Fruit fly (Drosophila melanogaster) whole organism, adult: Measurements from ENCODE around the gene CG43156.

ENCODE experiments used
- CG11617 ChIP-seq: fragments of 200-800 bp; sonication (Bioruptor generic); optimal IDR thresholded peaks from 2 replicates; lab custom pipeline; 2017; ENCODE audit warnings: mild to moderate bottlenecking, missing biosample characterization, missing genetic modification reagents, missing genetic modification characterization
- CG12768 ChIP-seq: fragments of 200-800 bp; sonication (Bioruptor generic); optimal IDR thresholded peaks from 2 replicates; lab custom pipeline; 2017; ENCODE audit warnings: missing biosample characterization, missing genetic modification characterization, mild to moderate bottlenecking, moderate library complexity, missing genetic modification reagents
- CG14711 ChIP-seq: fragments of 200-800 bp; sonication (Bioruptor generic); optimal IDR thresholded peaks from 2 replicates; lab custom pipeline; 2018; ENCODE audit warnings: missing biosample characterization, mild to moderate bottlenecking, missing genetic modification characterization, moderate library complexity
- CG1620 ChIP-seq: fragments of 200-800 bp; sonication (Bioruptor generic); optimal IDR thresholded peaks from 2 replicates; lab custom pipeline; 2016; ENCODE audit warnings: missing biosample characterization, missing genetic modification characterization
- CG33017 ChIP-seq: fragments of 200-800 bp; sonication (Bioruptor generic); optimal IDR thresholded peaks from 2 replicates; lab custom pipeline; 2018; ENCODE audit warnings: missing biosample characterization, mild to moderate bottlenecking, missing genetic modification characterization, moderate library complexity
- CG5204 ChIP-seq: fragments of 200-800 bp; sonication (Bioruptor generic); optimal IDR thresholded peaks from 2 replicates; lab custom pipeline; 2016; ENCODE audit warnings: missing biosample characterization, missing genetic modification characterization
- CG7045 ChIP-seq: fragments of 200-800 bp; sonication (Bioruptor generic); optimal IDR thresholded peaks from 2 replicates; lab custom pipeline; 2017; ENCODE audit warnings: missing biosample characterization, mild to moderate bottlenecking, missing genetic modification characterization
- CG7101 ChIP-seq: fragments of 200-800 bp; sonication (Bioruptor generic); optimal IDR thresholded peaks from 2 replicates; lab custom pipeline; 2018; ENCODE audit warnings: missing biosample characterization, mild to moderate bottlenecking, missing genetic modification characterization, moderate library complexity
- Clk ChIP-seq: fragments of 200-800 bp; sonication (Bioruptor generic); optimal IDR thresholded peaks from 2 replicates; lab custom pipeline; 2017; ENCODE audit warnings: missing biosample characterization, missing genetic modification characterization
- Crg-1 ChIP-seq: fragments of 200-800 bp; sonication (Bioruptor generic); optimal IDR thresholded peaks from 2 replicates; lab custom pipeline; 2016; ENCODE audit warnings: missing biosample characterization, missing genetic modification characterization
- Hr96 ChIP-seq: fragments of 200-800 bp; sonication (Bioruptor generic); optimal IDR thresholded peaks from 2 replicates; lab custom pipeline; 2016; ENCODE audit warnings: missing biosample characterization, missing genetic modification characterization
- Mnt ChIP-seq: fragments of 200-800 bp; sonication (Bioruptor generic); optimal IDR thresholded peaks from 2 replicates; lab custom pipeline; 2016; ENCODE audit warnings: missing biosample characterization, mild to moderate bottlenecking, missing genetic modification characterization
- bab1 ChIP-seq: fragments of 200-800 bp; sonication (Bioruptor generic); optimal IDR thresholded peaks from 3 replicates; lab custom pipeline; 2019; ENCODE audit warnings: missing biosample characterization, mild to moderate bottlenecking, missing genetic modification characterization, moderate library complexity
- cic ChIP-seq: fragments of 200-800 bp; sonication (Bioruptor generic); optimal IDR thresholded peaks from 2 replicates; lab custom pipeline; 2017; ENCODE audit warnings: missing biosample characterization, mild to moderate bottlenecking, missing genetic modification characterization, moderate library complexity
- cnc ChIP-seq, 2 experiments: fragments of >200 bp; optimal IDR thresholded peaks; 2 replicates each; lab custom pipeline; 2017
- kay ChIP-seq: fragments of 200-800 bp; sonication (Bioruptor generic); peaks from one replicate; lab custom pipeline; 2016; ENCODE audit warnings: missing biosample characterization, missing genetic modification characterization, borderline replicate concordance
- ovo ChIP-seq: fragments of 200-800 bp; sonication (Bioruptor generic); optimal IDR thresholded peaks from 2 replicates; lab custom pipeline; 2016; ENCODE audit warnings: missing biosample characterization, missing genetic modification characterization
- pad ChIP-seq: fragments of 200-800 bp; sonication (Bioruptor generic); optimal IDR thresholded peaks from 3 replicates; lab custom pipeline; 2017; ENCODE audit warnings: missing biosample characterization, missing genetic modification characterization, mild to moderate bottlenecking, moderate library complexity, missing genetic modification reagents
- tj ChIP-seq: fragments of 200-800 bp; sonication (Bioruptor generic); optimal IDR thresholded peaks from 3 replicates; lab custom pipeline; 2017; ENCODE audit warnings: missing biosample characterization, mild to moderate bottlenecking, missing genetic modification characterization, moderate library complexity
- toe ChIP-seq: fragments of 200-800 bp; sonication (Bioruptor generic); optimal IDR thresholded peaks from 2 replicates; lab custom pipeline; 2016; ENCODE audit warnings: missing biosample characterization, missing genetic modification characterization

Gene CG43156

dm6 chrX:11920959-11921358 is 14.3 kb upstream of the CG43156 start:
- no peak for TF ChIP-seq bab1 (GFP tag; lab: Kevin White, UChicago)
- TF ChIP-seq kay (GFP tag; lab: Kevin White, UChicago), result no peak
- peak; percentile 19 for TF ChIP-seq CG5204 (GFP tag; lab: Kevin White, UChicago)
- no peak for TF ChIP-seq Hr96
- no peak for TF ChIP-seq pad (GFP tag; lab: Kevin White, UChicago)
- peak; percentile 16 for TF ChIP-seq CG7045 (GFP tag; lab: Kevin White, UChicago)
- no peak for TF ChIP-seq CG1620 (GFP tag; lab: Kevin White, UChicago)
- TF ChIP-seq Clk (GFP tag; lab: Kevin White, UChicago), result no peak
- TF ChIP-seq toe (GFP tag; lab: Kevin White, UChicago), result peak; percentile 12
- no peak for TF ChIP-seq Crg-1 (GFP tag; lab: Kevin White, UChicago)
- TF ChIP-seq CG33017 (tag; lab: Kevin White, UChicago), result peak; percentile 32
- TF ChIP-seq cnc (optimal IDR thresholded peaks at IDR 0.05; lab: Kevin White, UChicago), result no peak
- TF ChIP-seq tj (GFP tag; lab: Kevin White, UChicago), result no peak
- TF ChIP-seq CG14711 (tag; lab: Kevin White, UChicago), result peak; percentile 9
- TF ChIP-seq CG11617 (GFP tag; lab: Kevin White, UChicago), result peak; percentile 15
- no peak for TF ChIP-seq CG12768 (GFP tag; lab: Kevin White, UChicago)
- TF ChIP-seq CG7101 (tag; lab: Kevin White, UChicago), result peak; percentile 31
- TF ChIP-seq ovo (GFP tag; lab: Kevin White, UChicago), result no peak
- no peak for TF ChIP-seq Mnt (GFP tag; lab: Kevin White, UChicago)
- TF ChIP-seq cic (GFP tag; lab: Kevin White, UChicago), result no peak

dm6 chrX:11917056-11917633 is 10.5 kb upstream of the CG43156 start, which contains the start of gene pot:
Gene pot, minus strand, starts transcription at chrX:11917260.
- peak; percentile 58 for TF ChIP-seq tj (GFP tag; lab: Kevin White, UChicago)
- TF ChIP-seq Clk (GFP tag; lab: Kevin White, UChicago), result no peak

- peak; percentile 23 for TF ChIP-seq CG11617 (GFP tag; lab: Kevin White, UChicago)
- TF ChIP-seq Hr96, result no peak
- TF ChIP-seq bab1 (GFP tag; lab: Kevin White, UChicago), result peak; percentile 35
- TF ChIP-seq pad (GFP tag; lab: Kevin White, UChicago), result peak; percentile 33
- peak; percentile 11 for TF ChIP-seq CG33017 (tag; lab: Kevin White, UChicago)
- no peak for TF ChIP-seq Mnt (GFP tag; lab: Kevin White, UChicago)
- peak; percentile 42 for TF ChIP-seq CG14711 (tag; lab: Kevin White, UChicago)
- peak; percentile 45 for TF ChIP-seq tj (GFP tag; lab: Kevin White, UChicago)
- peak; percentile 59 for TF ChIP-seq CG7101 (tag; lab: Kevin White, UChicago)
- no peak for TF ChIP-seq CG7045 (GFP tag; lab: Kevin White, UChicago)
Observed at dm6 chrX:11915154-11915593, 8.5 kb upstream of the CG43156 start.

dm6 chrX:11913581-11913980 is 6.9 kb upstream of the CG43156 start:
- TF ChIP-seq bab1 (GFP tag; lab: Kevin White, UChicago), result no peak
- TF ChIP-seq CG7101 (tag; lab: Kevin White, UChicago), result no peak
- TF ChIP-seq tj (GFP tag; lab: Kevin White, UChicago), result no peak
- TF ChIP-seq CG12768 (GFP tag; lab: Kevin White, UChicago), result no peak
- no peak for TF ChIP-seq toe (GFP tag; lab: Kevin White, UChicago)
- no peak for TF ChIP-seq CG7045 (GFP tag; lab: Kevin White, UChicago)
- TF ChIP-seq Clk (GFP tag; lab: Kevin White, UChicago), result no peak
- no peak for TF ChIP-seq CG11617 (GFP tag; lab: Kevin White, UChicago)
- TF ChIP-seq Crg-1 (GFP tag; lab: Kevin White, UChicago), result no peak
- TF ChIP-seq kay (GFP tag; lab: Kevin White, UChicago), result no peak
- TF ChIP-seq CG5204 (GFP tag; lab: Kevin White, UChicago), result no peak

dm6 chrX:11905144-11905543 is 1.5 kb downstream of the CG43156 start, which contains the start of gene Upf1:
Gene Upf1, minus strand, starts transcription at chrX:11905371.
- TF ChIP-seq Hr96 (no peak), tj (GFP tag; lab: Kevin White, UChicago) (peak; percentile 56), CG33017 (tag; lab: Kevin White, UChicago) (no peak), CG7101 (tag; lab: Kevin White, UChicago) (peak; percentile 12), CG1620 (GFP tag; lab: Kevin White, UChicago) (peak; percentile 32), Mnt (GFP tag; lab: Kevin White, UChicago) (peak; percentile 35), bab1 (GFP tag; lab: Kevin White, UChicago) (peak; percentile 23)

- no peak for TF ChIP-seq CG5204 (GFP tag; lab: Kevin White, UChicago)
- TF ChIP-seq CG7045 (GFP tag; lab: Kevin White, UChicago), result no peak
- no peak for TF ChIP-seq CG11617 (GFP tag; lab: Kevin White, UChicago)
- no peak for TF ChIP-seq Clk (GFP tag; lab: Kevin White, UChicago)
- no peak for TF ChIP-seq CG12768 (GFP tag; lab: Kevin White, UChicago)
- TF ChIP-seq cnc (optimal IDR thresholded peaks at IDR 0.05; lab: Kevin White, UChicago), result no peak
- no peak for TF ChIP-seq toe (GFP tag; lab: Kevin White, UChicago)
- no peak for TF ChIP-seq CG7101 (tag; lab: Kevin White, UChicago)
- TF ChIP-seq pad (GFP tag; lab: Kevin White, UChicago), result no peak
- no peak for TF ChIP-seq Crg-1 (GFP tag; lab: Kevin White, UChicago)
- no peak for TF ChIP-seq CG14711 (tag; lab: Kevin White, UChicago)
- no peak for TF ChIP-seq bab1 (GFP tag; lab: Kevin White, UChicago)
- no peak for TF ChIP-seq tj (GFP tag; lab: Kevin White, UChicago)
- TF ChIP-seq ovo (GFP tag; lab: Kevin White, UChicago), result no peak
- no peak for TF ChIP-seq CG33017 (tag; lab: Kevin White, UChicago)
- TF ChIP-seq cic (GFP tag; lab: Kevin White, UChicago), result no peak
Observed at dm6 chrX:11895141-11895540, 11.5 kb downstream of the CG43156 start.
